Worm (Caenorhabditis elegans) whole organism, late embryonic: Measurements from ENCODE around the gene stc-1.

ENCODE experiments used
- Y22D7AL.16 ChIP-seq: sonication (generic microtip); optimal IDR thresholded peaks from 2 replicates; lab custom pipeline; 2016; ENCODE audit warnings: missing genetic modification characterization, missing compliant biosample characterization
- ama-1 ChIP-seq: fragments of 150-350 bp; optimal IDR thresholded peaks from 2 replicates; lab custom pipeline; 2014
- ceh-2 ChIP-seq: sonication (generic microtip); optimal IDR thresholded peaks from 2 replicates; lab custom pipeline; 2016; ENCODE audit warnings: missing genotype, missing genetic modification characterization, missing compliant biosample characterization
- ceh-6 ChIP-seq: fragments of 200-800 bp; sonication (Bioruptor generic); optimal IDR thresholded peaks from 2 replicates; lab custom pipeline; 2018; ENCODE audit warnings: mild to moderate bottlenecking, missing genetic modification characterization, missing compliant biosample characterization
- ceh-9 ChIP-seq: sonication (generic microtip); optimal IDR thresholded peaks from 2 replicates; lab custom pipeline; 2016; ENCODE audit warnings: mild to moderate bottlenecking, missing genetic modification characterization, inconsistent platforms, missing compliant biosample characterization
- ets-4 ChIP-seq: sonication (generic microtip); optimal IDR thresholded peaks from 2 replicates; lab custom pipeline; 2016; ENCODE audit warnings: missing genetic modification characterization, missing compliant biosample characterization
- hlh-30 ChIP-seq: sonication (generic microtip); optimal IDR thresholded peaks from 2 replicates; lab custom pipeline; 2017; ENCODE audit warnings: antibody characterized with exemption, missing genetic modification characterization, missing compliant biosample characterization; ENCODE audit not compliant: insufficient read depth
- nhr-11 ChIP-seq: fragments of 150-350 bp; optimal IDR thresholded peaks from 2 replicates; lab custom pipeline; 2014; ENCODE audit warnings: missing biosample characterization, missing genetic modification characterization
- pqm-1 ChIP-seq: sonication (generic microtip); optimal IDR thresholded peaks from 2 replicates; lab custom pipeline; 2016; ENCODE audit warnings: missing genetic modification characterization, missing compliant biosample characterization
- ref-2 ChIP-seq: sonication (generic microtip); optimal IDR thresholded peaks from 2 replicates; lab custom pipeline; 2016; ENCODE audit warnings: missing genetic modification characterization, missing compliant biosample characterization
- unc-86 ChIP-seq: sonication (generic microtip); optimal IDR thresholded peaks from 2 replicates; lab custom pipeline; 2016; ENCODE audit warnings: missing genetic modification characterization, missing compliant biosample characterization
- ztf-16 ChIP-seq: sonication (generic microtip); optimal IDR thresholded peaks from 2 replicates; lab custom pipeline; 2017; ENCODE audit warnings: missing genetic modification characterization, missing compliant biosample characterization

- TF ChIP-seq ref-2 (tag; lab: Kevin White, UChicago) (peak; percentile 48), ceh-9 (no peak), ama-1 (no peak), ztf-16 (no peak), nhr-11 (tag; lab: Kevin White, UChicago) (no peak), hlh-30 (peak; percentile 65), ceh-6 (GFP tag; lab: Kevin White, UChicago) (no peak), unc-86 (tag; lab: Kevin White, UChicago) (no peak), ceh-2 (no peak), Y22D7AL.16 (tag; lab: Kevin White, UChicago) (peak; percentile 26), pqm-1 (tag; lab: Kevin White, UChicago) (no peak), ets-4 (peak; percentile 46)
Measured at ce11 chrII:8569038-8569977, 3.4 kb upstream of the stc-1 start, which contains the start of the genes col-38 and rpl-5.
